Fruit fly (Drosophila melanogaster) whole organism, embryonic: ENCODE data around the gene Mrm2.

Experiments
- ATbp ChIP-seq: fragments of 200-800 bp; sonication (Bioruptor generic); optimal IDR thresholded peaks from 2 replicates; lab custom pipeline; 2017; ENCODE audit warnings: missing biosample characterization, mild to moderate bottlenecking, missing genetic modification characterization, missing genetic modification reagents
- Atf-2 ChIP-seq: fragments of 200-800 bp; sonication (Bioruptor generic); optimal IDR thresholded peaks from 2 replicates; lab custom pipeline; 2016; ENCODE audit warnings: missing biosample characterization, missing genetic modification characterization
- Atf6 ChIP-seq: fragments of 200-800 bp; sonication (Bioruptor generic); IDR thresholded peaks from 2 replicates; pipeline ENCODE4 v1.3.6; 2022; ENCODE audit warnings: missing biosample characterization, missing genetic modification characterization
- Bteb2 ChIP-seq: fragments of 200-800 bp; sonication (Bioruptor generic); optimal IDR thresholded peaks from 2 replicates; lab custom pipeline; 2016; ENCODE audit warnings: missing biosample characterization, missing genetic modification characterization
- CG11247 ChIP-seq: fragments of 200-800 bp; sonication (Bioruptor generic); IDR thresholded peaks from 2 replicates; pipeline ENCODE4 v1.3.6; 2022; ENCODE audit warnings: missing biosample characterization, missing genetic modification characterization
- CG11695 ChIP-seq: fragments of 200-800 bp; sonication (Bioruptor generic); IDR thresholded peaks from 3 replicates; pipeline ENCODE4 v1.3.6; 2022; ENCODE audit warnings: missing biosample characterization, missing genetic modification characterization
- CG13296 ChIP-seq: fragments of 200-800 bp; sonication (Bioruptor generic); optimal IDR thresholded peaks from 3 replicates; lab custom pipeline; 2018; ENCODE audit warnings: missing biosample characterization, mild to moderate bottlenecking, missing genetic modification characterization
- CG15514 ChIP-seq: fragments of 200-800 bp; sonication (Bioruptor generic); optimal IDR thresholded peaks from 3 replicates; lab custom pipeline; 2017; ENCODE audit warnings: missing biosample characterization, missing genetic modification characterization, mild to moderate bottlenecking, moderate library complexity, missing genetic modification reagents
- CG17186 ChIP-seq: fragments of 200-800 bp; sonication (Bioruptor generic); optimal IDR thresholded peaks from 3 replicates; lab custom pipeline; 2017; ENCODE audit warnings: missing biosample characterization, missing genetic modification reagents, missing genetic modification characterization
- CG17568 ChIP-seq: fragments of 200-800 bp; sonication (Bioruptor generic); optimal IDR thresholded peaks from 2 replicates; lab custom pipeline; 2018; ENCODE audit warnings: missing biosample characterization, mild to moderate bottlenecking, missing genetic modification characterization, moderate library complexity
- CG30020 ChIP-seq: fragments of 200-800 bp; optimal IDR thresholded peaks from 2 replicates; lab custom pipeline; 2019; ENCODE audit warnings: missing biosample characterization, mild to moderate bottlenecking, missing genetic modification characterization, moderate library complexity
- CG4424 ChIP-seq: fragments of 200-800 bp; sonication (Bioruptor generic); optimal IDR thresholded peaks from 3 replicates; lab custom pipeline; 2016; ENCODE audit warnings: missing biosample characterization, missing genetic modification characterization
- CG6765 ChIP-seq: fragments of 200-800 bp; sonication (Bioruptor generic); optimal IDR thresholded peaks from 3 replicates; lab custom pipeline; 2017; ENCODE audit warnings: missing biosample characterization, mild to moderate bottlenecking, missing genetic modification characterization
- CG7745 ChIP-seq: fragments of 200-800 bp; sonication (Bioruptor generic); optimal IDR thresholded peaks from 2 replicates; lab custom pipeline; 2018; ENCODE audit warnings: missing biosample characterization, mild to moderate bottlenecking, missing genetic modification characterization, moderate library complexity
- CG7786 ChIP-seq: fragments of 200-800 bp; sonication (Bioruptor generic); optimal IDR thresholded peaks from 2 replicates; lab custom pipeline; 2016; ENCODE audit warnings: missing biosample characterization, missing genetic modification characterization
- CG8359 ChIP-seq: fragments of 200-800 bp; sonication (Bioruptor generic); optimal IDR thresholded peaks from 2 replicates; lab custom pipeline; 2017; ENCODE audit warnings: missing biosample characterization, mild to moderate bottlenecking, missing genetic modification characterization, borderline replicate concordance
- CG9437 ChIP-seq: fragments of 200-800 bp; sonication (Bioruptor generic); optimal IDR thresholded peaks from 2 replicates; lab custom pipeline; 2018; ENCODE audit warnings: missing biosample characterization, mild to moderate bottlenecking, missing genetic modification characterization
- CG9876 ChIP-seq: fragments of 200-800 bp; sonication (Bioruptor generic); optimal IDR thresholded peaks from 2 replicates; lab custom pipeline; 2016; ENCODE audit warnings: missing biosample characterization, missing genetic modification characterization
- Deaf1 ChIP-seq: fragments of 200-800 bp; optimal IDR thresholded peaks from 3 replicates; lab custom pipeline; 2019; ENCODE audit warnings: missing biosample characterization, mild to moderate bottlenecking, missing genetic modification characterization, moderate library complexity
- Dfd ChIP-seq, 2 experiments: fragments of >200 bp; optimal IDR thresholded peaks; 2 replicates each; lab custom pipeline; 2017; ENCODE audit warnings: missing biosample characterization in 2 of 2, missing genetic modification characterization in 2 of 2
- Dip2 ChIP-seq: fragments of 200-800 bp; sonication (Bioruptor generic); IDR thresholded peaks from 2 replicates; pipeline ENCODE4 v1.3.6; 2022; ENCODE audit warnings: missing biosample characterization, missing genetic modification characterization
- Hr51 ChIP-seq, 2 experiments: fragments of 200-800 bp; sonication (Bioruptor generic); optimal IDR thresholded peaks; 2 replicates in 1 of 2; 3 replicates in 1 of 2; lab custom pipeline; 2016 to 2018; ENCODE audit warnings: missing biosample characterization in 2 of 2, missing genetic modification characterization in 2 of 2, mild to moderate bottlenecking in 1 of 2, moderate library complexity in 1 of 2
- MTF-1 ChIP-seq: fragments of 200-800 bp; sonication (Bioruptor generic); optimal IDR thresholded peaks from 2 replicates; lab custom pipeline; 2018; ENCODE audit warnings: missing biosample characterization, mild to moderate bottlenecking, missing genetic modification characterization, borderline replicate concordance
- Mad ChIP-seq: fragments of 200-800 bp; sonication (Bioruptor generic); optimal IDR thresholded peaks from 2 replicates; lab custom pipeline; 2016; ENCODE audit warnings: missing biosample characterization, missing genetic modification characterization
- Max ChIP-seq: fragments of 200-800 bp; sonication (Bioruptor generic); optimal IDR thresholded peaks from 2 replicates; lab custom pipeline; 2016; ENCODE audit warnings: missing biosample characterization, mild to moderate bottlenecking, missing genetic modification characterization
- PHDP ChIP-seq: fragments of 200-800 bp; sonication (Bioruptor generic); optimal IDR thresholded peaks from 3 replicates; lab custom pipeline; 2018; ENCODE audit warnings: missing biosample characterization, mild to moderate bottlenecking, missing genetic modification characterization, moderate library complexity
- Rfx ChIP-seq: fragments of 200-800 bp; sonication (Bioruptor generic); IDR thresholded peaks from 2 replicates; pipeline ENCODE4 v1.3.6; 2022; ENCODE audit warnings: missing biosample characterization, missing genetic modification characterization
- Usf ChIP-seq: fragments of 200-800 bp; sonication (Bioruptor generic); optimal IDR thresholded peaks from 2 replicates; lab custom pipeline; 2017; ENCODE audit warnings: missing genotype, missing biosample characterization, missing genetic modification characterization
- ab ChIP-seq: fragments of 200-800 bp; sonication (Bioruptor generic); optimal IDR thresholded peaks from 2 replicates; lab custom pipeline; 2016; ENCODE audit warnings: missing biosample characterization, missing genetic modification characterization
- amos ChIP-seq: fragments of 200-800 bp; sonication (Bioruptor generic); IDR thresholded peaks from 2 replicates; pipeline ENCODE4 v1.3.6; 2022; ENCODE audit warnings: missing biosample characterization, missing genetic modification characterization; ENCODE audit not compliant: partially characterized antibody
- az2 ChIP-seq: fragments of 200-800 bp; sonication (Bioruptor generic); optimal IDR thresholded peaks from 3 replicates; lab custom pipeline; 2016; ENCODE audit warnings: missing biosample characterization, missing genetic modification characterization
- bbx ChIP-seq: fragments of 200-800 bp; sonication (Bioruptor generic); IDR thresholded peaks from 2 replicates; pipeline ENCODE4 v1.3.6; 2022; ENCODE audit warnings: missing biosample characterization, missing genetic modification characterization; ENCODE audit not compliant: partially characterized antibody
- chn ChIP-seq: fragments of 200-800 bp; sonication (Bioruptor generic); optimal IDR thresholded peaks from 2 replicates; lab custom pipeline; 2016; ENCODE audit warnings: missing biosample characterization, missing genetic modification characterization
- crc ChIP-seq: fragments of 200-800 bp; sonication (Bioruptor generic); optimal IDR thresholded peaks from 2 replicates; lab custom pipeline; 2016; ENCODE audit warnings: missing biosample characterization, missing genetic modification characterization
- danr ChIP-seq: fragments of 200-800 bp; sonication (Bioruptor generic); IDR thresholded peaks from 2 replicates; pipeline ENCODE4 v1.3.6; 2022; ENCODE audit warnings: missing biosample characterization, missing genetic modification characterization
- disco-r ChIP-seq: fragments of 200-800 bp; sonication (Bioruptor generic); optimal IDR thresholded peaks from 2 replicates; lab custom pipeline; 2016; ENCODE audit warnings: missing biosample characterization, missing genetic modification characterization
- grau ChIP-seq: fragments of 200-800 bp; optimal IDR thresholded peaks from 3 replicates; lab custom pipeline; 2019; ENCODE audit warnings: missing biosample characterization, mild to moderate bottlenecking, missing genetic modification characterization, moderate library complexity
- grn ChIP-seq: fragments of 200-800 bp; sonication (Bioruptor generic); optimal IDR thresholded peaks from 3 replicates; lab custom pipeline; 2017; ENCODE audit warnings: missing biosample characterization, missing genetic modification characterization
- hbn ChIP-seq: fragments of 200-800 bp; sonication (Bioruptor generic); IDR thresholded peaks from 2 replicates; pipeline ENCODE4 v1.3.6; 2022; ENCODE audit warnings: missing biosample characterization, missing genetic modification characterization; ENCODE audit not compliant: partially characterized antibody
- lov ChIP-seq, 2 experiments: fragments of 200-800 bp in 1 of 2; fragments of >200 bp in 1 of 2; sonication (Bioruptor generic) in 1 of 2; IDR thresholded peaks in 1 of 2; optimal IDR thresholded peaks in 1 of 2; 2 replicates in 1 of 2; 3 replicates in 1 of 2; pipeline versions ENCODE4 v1.3.6 to Lab custom; 2017 to 2022; ENCODE audit warnings: missing biosample characterization in 1 of 2, missing genetic modification characterization in 1 of 2
- pros ChIP-seq: fragments of 200-800 bp; sonication (Bioruptor generic); optimal IDR thresholded peaks from 3 replicates; lab custom pipeline; 2019; ENCODE audit warnings: missing biosample characterization, mild to moderate bottlenecking, missing genetic modification characterization, moderate library complexity
- repo ChIP-seq: fragments of 200-800 bp; sonication (Bioruptor generic); optimal IDR thresholded peaks from 2 replicates; lab custom pipeline; 2016; ENCODE audit warnings: missing biosample characterization, missing genetic modification characterization
- ro ChIP-seq: fragments of 200-800 bp; sonication (Bioruptor generic); IDR thresholded peaks from 2 replicates; pipeline ENCODE4 v1.3.6; 2022; ENCODE audit warnings: missing biosample characterization, missing genetic modification characterization
- schlank ChIP-seq: fragments of 200-800 bp; sonication (Bioruptor generic); optimal IDR thresholded peaks from 2 replicates; lab custom pipeline; 2018; ENCODE audit warnings: missing biosample characterization, mild to moderate bottlenecking, missing genetic modification characterization
- sens ChIP-seq: fragments of 200-800 bp; sonication (Bioruptor generic); peaks from one replicate; lab custom pipeline; 2016; ENCODE audit warnings: missing biosample characterization, missing genetic modification characterization
- slbo ChIP-seq: fragments of 200-800 bp; sonication (Bioruptor generic); IDR thresholded peaks from 2 replicates; pipeline ENCODE4 v1.3.6; 2022; ENCODE audit warnings: missing biosample characterization, missing genetic modification characterization
- sqz ChIP-seq: fragments of 200-800 bp; sonication (Bioruptor generic); optimal IDR thresholded peaks from 3 replicates; lab custom pipeline; 2018; ENCODE audit warnings: missing biosample characterization, mild to moderate bottlenecking, missing genetic modification characterization
- sug ChIP-seq: fragments of 200-800 bp; optimal IDR thresholded peaks from 2 replicates; lab custom pipeline; 2019; ENCODE audit warnings: missing biosample characterization, mild to moderate bottlenecking, missing genetic modification characterization, moderate library complexity
- unc-4 ChIP-seq: fragments of 200-800 bp; sonication (Bioruptor generic); IDR thresholded peaks from 2 replicates; pipeline ENCODE4 v1.3.6; 2022; ENCODE audit warnings: missing biosample characterization, missing genetic modification characterization; ENCODE audit not compliant: partially characterized antibody
- zf30C ChIP-seq: fragments of 200-800 bp; sonication (Bioruptor generic); optimal IDR thresholded peaks from 3 replicates; lab custom pipeline; 2018; ENCODE audit warnings: missing biosample characterization, mild to moderate bottlenecking, missing genetic modification characterization

The Mrm2 gene

DNA sequence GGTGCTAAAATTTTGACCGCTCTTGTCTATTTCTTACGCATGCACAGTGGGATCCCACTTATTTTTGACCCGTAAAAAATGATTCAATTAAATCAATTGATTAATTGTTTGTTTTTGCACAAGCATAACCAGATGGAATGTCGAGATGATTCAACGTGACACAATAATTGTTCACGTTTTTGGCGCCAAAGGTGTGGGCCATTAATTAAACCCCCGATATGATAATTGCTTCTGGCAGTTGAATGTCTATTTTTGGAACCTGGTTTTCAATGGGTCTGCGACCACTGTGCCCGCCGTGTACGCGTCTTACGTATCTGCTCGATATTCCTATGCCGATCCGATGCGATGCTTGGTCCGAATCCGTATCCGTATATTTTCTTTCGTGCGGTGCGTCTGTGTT, 30.6 kb downstream of the Mrm2 start (continued):
- TF ChIP-seq Dfd (GFP tag; optimal IDR thresholded peaks at IDR 0.05; lab: Kevin White, UChicago) = no peak
- TF ChIP-seq CG7786 = peak; percentile 68
- peak; percentile 38 for TF ChIP-seq chn (GFP tag; lab: Kevin White, UChicago)
- no peak for TF ChIP-seq sqz (GFP tag; lab: Kevin White, UChicago)
- peak; percentile 29 for TF ChIP-seq Mad (GFP tag; lab: Kevin White, UChicago)
- peak; percentile 58 for TF ChIP-seq sug
- TF ChIP-seq CG9876 = peak; percentile 13
- TF ChIP-seq Bteb2 (GFP tag; lab: Kevin White, UChicago) = peak; percentile 3
- peak; percentile 75; the same call in 1 of the 2 replicates for TF ChIP-seq Atf6 (GFP tag; lab: Robert Waterston, UW)
- peak; percentile 51 for TF ChIP-seq crc
- peak; percentile 62 for TF ChIP-seq CG13296 (GFP tag; lab: Kevin White, UChicago)
- TF ChIP-seq CG7745 (tag; lab: Kevin White, UChicago) = no peak
- peak; percentile 96 for TF ChIP-seq sens
- peak; percentile 70 for TF ChIP-seq grau (tag; lab: Kevin White, UChicago)
- TF ChIP-seq CG4424 (GFP tag; lab: Kevin White, UChicago) = peak; percentile 71
- peak; percentile 69 for TF ChIP-seq slbo (GFP tag; lab: Robert Waterston, UW)
- TF ChIP-seq unc-4 (GFP tag; lab: Robert Waterston, UW) = no peak
- TF ChIP-seq CG15514 (GFP tag; lab: Kevin White, UChicago) = no peak
- TF ChIP-seq lov (optimal IDR thresholded peaks at IDR 0.05; lab: Kevin White, UChicago) = no peak
- 0 out of 3 replicates have a peak, but pooled peaks have one; percentile 47 for TF ChIP-seq lov (GFP tag; IDR thresholded peaks at IDR 0.05; lab: Robert Waterston, UW)
- peak; percentile 28 for TF ChIP-seq Usf (GFP tag; lab: Kevin White, UChicago)
- peak; percentile 65 for TF ChIP-seq CG11247 (GFP tag; lab: Robert Waterston, UW)
- peak; percentile 85 for TF ChIP-seq Rfx
- peak; percentile 27 for TF ChIP-seq schlank (tag; lab: Kevin White, UChicago)
- peak; percentile 55 for TF ChIP-seq Deaf1 (tag; lab: Kevin White, UChicago)
- TF ChIP-seq Atf-2 (GFP tag; lab: Kevin White, UChicago) = peak; percentile 69
- peak; percentile 81 for TF ChIP-seq CG11695 (GFP tag; lab: Robert Waterston, UW)
- peak; percentile 53 for TF ChIP-seq az2 (GFP tag; lab: Kevin White, UChicago)
- no peak for TF ChIP-seq CG30020 (tag; lab: Kevin White, UChicago)
- peak; percentile 31 for TF ChIP-seq Max
- TF ChIP-seq ATbp (GFP tag; lab: Kevin White, UChicago) = peak; percentile 65
- TF ChIP-seq amos (GFP tag; lab: Robert Waterston, UW) = no peak
- TF ChIP-seq Hr51 (GFP tag; optimal IDR thresholded peaks at IDR 0.05; lab: Kevin White, UChicago) = peak; percentile 11 to 76
- peak; percentile 30 for TF ChIP-seq disco-r (GFP tag; lab: Kevin White, UChicago)
- no peak for TF ChIP-seq danr (GFP tag; lab: Robert Waterston, UW)
- peak; percentile 44; the same call in 1 of the 2 replicates for TF ChIP-seq bbx (GFP tag; lab: Robert Waterston, UW)
- TF ChIP-seq CG17568 (GFP tag; lab: Kevin White, UChicago) = peak; percentile 59
- TF ChIP-seq CG6765 (GFP tag; lab: Kevin White, UChicago) = peak; percentile 54
- peak; percentile 32; the same call in 1 of the 2 replicates for TF ChIP-seq ro (GFP tag; lab: Robert Waterston, UW)
- TF ChIP-seq PHDP (tag; lab: Kevin White, UChicago) = peak; percentile 71
- TF ChIP-seq CG17186 (GFP tag; lab: Kevin White, UChicago) = no peak
- peak; percentile 45 for TF ChIP-seq CG8359 (GFP tag; lab: Kevin White, UChicago)
- TF ChIP-seq zf30C (GFP tag; lab: Kevin White, UChicago) = no peak
- TF ChIP-seq pros = no peak
- no peak for TF ChIP-seq ab
- peak; percentile 55 for TF ChIP-seq CG9437 (GFP tag; lab: Kevin White, UChicago)
- TF ChIP-seq grn (GFP tag; lab: Kevin White, UChicago) = no peak
- no peak for TF ChIP-seq hbn
- TF ChIP-seq repo = peak; percentile 45
- no peak for TF ChIP-seq Dip2 (GFP tag; lab: Robert Waterston, UW)
- TF ChIP-seq MTF-1 (GFP tag; lab: Kevin White, UChicago) = peak; percentile 51
